Fruit fly (Drosophila melanogaster): ENCODE measurements around the gene spidey.

Gene spidey

dm6 chrX:7908239-7909068 is at the start of gene spidey, which contains the start of gene dpr14:
Gene spidey, plus strand, starts transcription at chrX:7908931.
Gene dpr14, minus strand, starts transcription at chrX:7908286.
- peak; percentile 70 for TF ChIP-seq CG3032 (tag; optimal IDR thresholded peaks at IDR 0.05)
- peak; percentile 63 for TF ChIP-seq CG6854 (GFP tag; optimal IDR thresholded peaks at IDR 0.05)
- peak; percentile 70 for TF ChIP-seq CG6792 (GFP tag; optimal IDR thresholded peaks at IDR 0.05)
- peak; percentile 90 for TF ChIP-seq svp (GFP tag)
- TF ChIP-seq Smox (GFP tag; optimal IDR thresholded peaks at IDR 0.05) = no peak
- peak; percentile 21 for TF ChIP-seq fd85E (GFP tag; optimal IDR thresholded peaks at IDR 0.05)
- TF ChIP-seq Sox15 (GFP tag; optimal IDR thresholded peaks at IDR 0.05) = peak; percentile 46
- TF ChIP-seq dac (GFP tag; optimal IDR thresholded peaks at IDR 0.05) = peak; percentile 76
- peak; percentile 85 for TF ChIP-seq CG6163 (GFP tag; IDR thresholded peaks at IDR 0.05)
- TF ChIP-seq acj6 (GFP tag; optimal IDR thresholded peaks at IDR 0.05) = peak; percentile 75
- peak; percentile 65 for TF ChIP-seq fd59A (GFP tag; optimal IDR thresholded peaks at IDR 0.05)
- peak; percentile 75 for TF ChIP-seq CG11294 (GFP tag; IDR thresholded peaks at IDR 0.05)
- TF ChIP-seq Met (GFP tag; optimal IDR thresholded peaks at IDR 0.05) = peak; percentile 88
- TF ChIP-seq Eip75B (GFP tag; optimal IDR thresholded peaks at IDR 0.05) = peak; percentile 84
- peak; percentile 61 for TF ChIP-seq CG4318 (GFP tag; optimal IDR thresholded peaks at IDR 0.05)
- peak; percentile 75 for TF ChIP-seq achi (GFP tag; optimal IDR thresholded peaks at IDR 0.05)
- TF ChIP-seq Blimp-1 (GFP tag; optimal IDR thresholded peaks at IDR 0.05) = peak; percentile 44
- TF ChIP-seq cyc (GFP tag; optimal IDR thresholded peaks at IDR 0.05) = peak; percentile 79
- TF ChIP-seq net (GFP tag; optimal IDR thresholded peaks at IDR 0.05) = peak; percentile 74
- peak; percentile 81 for TF ChIP-seq Gug (GFP tag; IDR thresholded peaks at IDR 0.05)
- TF ChIP-seq CG8119 (GFP tag; IDR thresholded peaks at IDR 0.05) = peak; percentile 85
- TF ChIP-seq CG9139 (GFP tag; optimal IDR thresholded peaks at IDR 0.05) = peak; percentile 60
- peak; percentile 79 for TF ChIP-seq Ets96B (tag; optimal IDR thresholded peaks at IDR 0.05)
- TF ChIP-seq CG3919 (GFP tag; optimal IDR thresholded peaks at IDR 0.05) = peak; percentile 78
- TF ChIP-seq topi (GFP tag; optimal IDR thresholded peaks at IDR 0.05) = peak; percentile 83
- TF ChIP-seq CG15336 (GFP tag; IDR thresholded peaks at IDR 0.05) = peak; percentile 85
- TF ChIP-seq Hr4 (GFP tag; optimal IDR thresholded peaks at IDR 0.05) = peak; percentile 81
- peak; percentile 75 for TF ChIP-seq CG10669 (GFP tag; optimal IDR thresholded peaks at IDR 0.05)
- TF ChIP-seq vri (GFP tag; optimal IDR thresholded peaks at IDR 0.05) = peak; percentile 99
- TF ChIP-seq Sox102F (GFP tag; optimal IDR thresholded peaks at IDR 0.05) = peak; percentile 83
- peak; percentile 66 for TF ChIP-seq CG8632 (GFP tag; optimal IDR thresholded peaks at IDR 0.05)
- peak; percentile 86 for TF ChIP-seq pdm3 (GFP tag; optimal IDR thresholded peaks at IDR 0.05)
- peak; percentile 66 for TF ChIP-seq fkh (GFP tag; optimal IDR thresholded peaks at IDR 0.05)
- TF ChIP-seq Hr39 (GFP tag; optimal IDR thresholded peaks at IDR 0.05) = peak; percentile 79
- TF ChIP-seq CG11902 (GFP tag; optimal IDR thresholded peaks at IDR 0.05) = peak; percentile 37
- TF ChIP-seq lz (GFP tag; optimal IDR thresholded peaks at IDR 0.05) = peak; percentile 82
- peak; percentile 17 for TF ChIP-seq Eip93F (GFP tag; optimal IDR thresholded peaks at IDR 0.05)
- peak; percentile 57 to 64 for TF ChIP-seq salr (GFP tag; optimal IDR thresholded peaks at IDR 0.05)
- peak; percentile 73 for TF ChIP-seq CG34406 (GFP tag; optimal IDR thresholded peaks at IDR 0.05)
- TF ChIP-seq Lpt (GFP tag; optimal IDR thresholded peaks at IDR 0.05) = peak; percentile 79
- TF ChIP-seq ss (GFP tag; optimal IDR thresholded peaks at IDR 0.05) = peak; percentile 60 to 83
- TF ChIP-seq eg (GFP tag; IDR thresholded peaks at IDR 0.05) = peak; percentile 88
- peak; percentile 70 for TF ChIP-seq Ets21C (GFP tag; optimal IDR thresholded peaks at IDR 0.05)
- TF ChIP-seq CG8319 (GFP tag; optimal IDR thresholded peaks at IDR 0.05) = peak; percentile 53
- TF ChIP-seq Sox14 (GFP tag; optimal IDR thresholded peaks at IDR 0.05) = peak; percentile 84
- peak; percentile 75 for TF ChIP-seq dsx (GFP tag; optimal IDR thresholded peaks at IDR 0.05; ENCODE audit: poor library complexity, severe bottlenecking)
- TF ChIP-seq CG1621 (tag; optimal IDR thresholded peaks at IDR 0.05) = peak; percentile 76
- peak; percentile 84 for TF ChIP-seq CG31627 (GFP tag; optimal IDR thresholded peaks at IDR 0.05)
- TF ChIP-seq esn (GFP tag; optimal IDR thresholded peaks at IDR 0.05) = peak; percentile 77
- peak; percentile 76 for TF ChIP-seq CG11762 (GFP tag; optimal IDR thresholded peaks at IDR 0.05; ENCODE audit: insufficient read depth)
